Worm (Caenorhabditis elegans): ENCODE measurements around the gene C16D9.4.

DNA sequence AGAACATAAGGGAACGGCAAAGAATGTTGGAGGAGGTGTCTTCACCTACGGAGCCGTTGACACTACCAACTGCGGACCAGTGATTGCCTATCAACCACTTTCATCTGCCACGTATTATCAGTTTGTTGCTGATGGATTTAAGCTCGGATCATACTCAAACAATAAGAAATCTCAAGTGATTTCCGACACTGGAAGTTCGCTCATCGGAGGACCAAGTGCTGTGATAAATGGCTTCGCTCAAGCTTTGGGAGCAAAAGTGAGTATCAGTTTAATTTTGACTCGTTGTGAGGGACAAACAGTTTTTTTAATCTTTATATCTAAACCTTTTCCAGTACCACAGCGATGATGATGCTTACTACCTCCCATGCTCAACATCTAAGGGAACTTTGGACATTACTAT lies 28.7 kb upstream of the C16D9.4 start:
- TF ChIP-seq nhr-25 (tag; optimal IDR thresholded peaks at IDR 0.05) (no peak), lin-39 (tag; optimal IDR thresholded peaks at IDR 0.05) (no peak)

Measured in whole organism, L2 larva.